Worm (Caenorhabditis elegans): ENCODE measurements around the gene T28A11.16.

Gene T28A11.16

DNA sequence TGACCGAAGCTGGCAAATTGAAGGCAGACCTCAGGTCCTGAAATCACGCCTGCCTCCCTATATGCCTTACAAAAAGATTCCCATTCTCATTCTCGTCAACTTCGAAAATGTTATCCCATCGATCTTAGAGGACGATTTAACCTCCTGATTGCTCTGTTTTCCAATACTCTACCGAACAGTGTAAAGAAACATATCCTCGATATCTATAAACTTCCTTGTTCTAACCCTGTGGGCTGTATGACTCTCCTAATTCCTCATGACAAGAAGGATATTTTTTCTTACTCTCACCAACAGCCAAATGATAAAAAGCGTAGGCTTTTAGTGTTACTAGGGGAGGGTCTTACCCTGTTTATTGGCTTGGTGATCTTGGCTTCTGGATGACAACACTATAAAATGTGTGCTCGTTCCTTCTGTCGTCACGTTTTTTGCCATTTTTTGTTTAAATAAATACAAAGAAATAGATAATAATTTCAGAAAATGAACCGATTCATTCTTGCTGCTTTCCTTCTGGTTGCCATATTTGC lies 14.6 kb upstream of the T28A11.16 start, which contains the start of gene T28A11.4:
T28A11.4 (plus strand) TSS at position 474 of the 524 bp plus-strand sequence.
- TF ChIP-seq lin-1 (GFP tag; IDR thresholded peaks at IDR 0.05) (no peak), egl-43 (GFP tag; IDR thresholded peaks at IDR 0.05) (no peak), pqm-1 (tag; optimal IDR thresholded peaks at IDR 0.05) (no peak), aha-1 (tag) (peak; percentile 68), unc-62 (GFP tag; optimal IDR thresholded peaks at IDR 0.05 in 1 of 2) (peak in 1 of 2 experiments; percentile 55), unc-62 (tag; optimal IDR thresholded peaks at IDR 0.05) (no peak)

ce11 chrV:3273156-3273555 lies 14.1 kb upstream of the T28A11.16 start, which contains the start of gene T28A11.20:
Gene T28A11.20, minus strand, starts transcription at chrV:3273256.
- TF ChIP-seq dve-1 (tag; optimal IDR thresholded peaks at IDR 0.05; ENCODE audit: insufficient read depth) (no peak), hlh-30 (tag; optimal IDR thresholded peaks at IDR 0.05; ENCODE audit: insufficient read depth) (no peak), arid-1 (GFP tag; conservative IDR thresholded peaks at IDR 0.05) (no peak), unc-62 (GFP tag; optimal IDR thresholded peaks at IDR 0.05 in 1 of 2) (no peak), unc-62 (tag; optimal IDR thresholded peaks at IDR 0.05) (no peak), nhr-11 (tag; optimal IDR thresholded peaks at IDR 0.05) (no peak), skn-1 (tag; optimal IDR thresholded peaks at IDR 0.05) (no peak), rbr-2 (tag; optimal IDR thresholded peaks at IDR 0.05) (no peak), lsy-2 (tag; optimal IDR thresholded peaks at IDR 0.05) (no peak), F37D6.2 (tag; optimal IDR thresholded peaks at IDR 0.05) (no peak), lin-38 (GFP tag; IDR thresholded peaks at IDR 0.05) (no peak), nhr-102 (tag; optimal IDR thresholded peaks at IDR 0.05) (no peak), R02D3.7 (tag; optimal IDR thresholded peaks at IDR 0.05) (no peak), spr-1 (tag; optimal IDR thresholded peaks at IDR 0.05) (no peak), vab-7 (GFP tag; IDR thresholded peaks at IDR 0.05) (no peak), ceh-20 (GFP tag; IDR thresholded peaks at IDR 0.05) (no peak), snpc-1.2 (GFP tag; IDR thresholded peaks at IDR 0.05) (no peak), duxl-1 (tag; optimal IDR thresholded peaks at IDR 0.05; ENCODE audit: poor library complexity) (no peak)

ce11 chrV:3269407-3269806 lies 10.4 kb upstream of the T28A11.16 start, which contains the start of gene T28A11.19:
Gene T28A11.19, minus strand, starts transcription at chrV:3269514.
- TF ChIP-seq unc-62 (GFP tag; optimal IDR thresholded peaks at IDR 0.05 in 1 of 2) (peak in 1 of 2 experiments; percentile 97), unc-62 (tag; optimal IDR thresholded peaks at IDR 0.05) (no peak), ceh-20 (GFP tag; IDR thresholded peaks at IDR 0.05) (no peak), aha-1 (tag) (peak; percentile 31)

ce11 chrV:3267950-3268349 lies 8.9 kb upstream of the T28A11.16 start, which contains the start of gene T28A11.18:
Gene T28A11.18, minus strand, starts transcription at chrV:3268050.
- peak in 1 of 2 experiments; percentile 44 for TF ChIP-seq daf-16 (GFP tag; optimal IDR thresholded peaks at IDR 0.05)
- no peak for TF ChIP-seq daf-16 (tag; optimal IDR thresholded peaks at IDR 0.05)
- no peak for TF ChIP-seq duxl-1 (tag; optimal IDR thresholded peaks at IDR 0.05; ENCODE audit: poor library complexity)
- no peak for TF ChIP-seq nhr-28 (tag; optimal IDR thresholded peaks at IDR 0.05)

DNA sequence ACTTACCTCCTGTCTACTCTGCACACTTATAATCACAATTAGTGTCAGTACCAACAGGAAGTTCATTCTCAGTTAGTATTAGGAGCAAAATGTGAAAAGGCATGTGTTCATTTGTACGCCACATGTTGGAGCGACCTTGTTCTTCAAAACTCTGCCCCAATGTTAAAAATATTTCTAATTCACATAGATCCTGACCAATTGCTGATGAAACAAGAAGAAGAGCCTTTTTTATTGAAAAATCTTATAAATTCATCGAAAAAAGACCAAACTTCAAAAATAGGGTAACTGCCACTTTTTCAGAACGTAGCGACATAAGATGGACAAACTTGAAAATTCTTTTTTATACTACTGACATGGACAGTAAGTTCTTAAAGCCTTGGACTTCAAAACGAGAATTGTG lies 7.2 kb upstream of the T28A11.16 start, which contains the start of gene T28A11.17:
T28A11.17 (minus strand) TSS at position 101 of the 400 bp plus-strand sequence.
- no peak for TF ChIP-seq lsy-2 (tag; optimal IDR thresholded peaks at IDR 0.05)

DNA sequence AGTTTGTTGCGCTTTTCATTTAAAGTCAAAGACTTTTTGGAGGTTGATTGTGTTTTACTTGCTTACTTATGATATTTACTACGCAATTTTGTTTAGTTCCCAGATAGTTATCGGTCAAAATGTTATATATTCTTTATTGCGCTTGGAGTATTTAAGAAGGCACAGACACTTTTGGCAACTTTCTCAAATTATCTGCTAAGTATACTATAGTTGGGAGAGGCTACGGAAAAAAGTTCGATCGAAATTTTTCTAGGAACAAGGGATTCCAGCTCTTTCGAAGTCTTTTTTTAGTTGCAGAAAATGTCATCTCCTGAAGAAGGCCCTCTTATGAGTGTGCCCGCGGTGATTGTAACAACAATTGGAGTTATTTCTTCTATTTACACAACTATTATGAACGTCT lies 1.1 kb upstream of the T28A11.16 start, which contains the start of gene srbc-5:
srbc-5 (plus strand) TSS at position 301 of the 400 bp plus-strand sequence.
- TF ChIP-seq nhr-111 (GFP tag; optimal IDR thresholded peaks at IDR 0.05) (no peak), daf-19 (GFP tag; conservative IDR thresholded peaks at IDR 0.05) (no peak), nhr-237 (tag; optimal IDR thresholded peaks at IDR 0.05) (no peak), ctbp-1 (GFP tag; IDR thresholded peaks at IDR 0.05) (no peak), zip-2 (tag; optimal IDR thresholded peaks at IDR 0.05) (no peak), F26F4.8 (GFP tag; conservative IDR thresholded peaks at IDR 0.05) (no peak), nhr-10 (tag; optimal IDR thresholded peaks at IDR 0.05) (no peak)
